Worm (Caenorhabditis elegans): ENCODE results near the gene ZK643.2.

DNA sequence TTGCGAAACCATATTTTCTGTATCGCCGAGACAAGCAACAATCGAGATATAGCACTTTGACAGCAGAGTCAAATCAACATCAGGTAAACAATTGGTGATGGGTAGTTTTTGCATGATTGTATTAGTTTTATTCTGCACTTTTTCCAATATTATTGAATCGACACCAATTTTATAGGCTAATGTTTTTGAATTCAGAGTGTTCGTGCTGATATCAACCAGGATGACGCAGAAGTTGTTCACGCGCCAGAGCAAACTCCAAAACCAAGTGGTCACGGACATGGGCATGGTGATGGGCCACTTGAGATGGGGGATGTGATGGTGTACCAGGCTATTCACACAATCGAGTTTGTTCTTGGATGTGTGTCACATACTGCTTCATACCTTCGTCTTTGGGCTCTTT is 46.2 kb upstream of the ZK643.2 start:
- TF ChIP-seq nhr-11 (tag; optimal IDR thresholded peaks at IDR 0.05) (no peak), ama-1 (optimal IDR thresholded peaks at IDR 0.05) (no peak), elt-2 (tag; optimal IDR thresholded peaks at IDR 0.05) (no peak), elt-1 (tag; optimal IDR thresholded peaks at IDR 0.05) (no peak), sea-2 (GFP tag; optimal IDR thresholded peaks at IDR 0.05) (no peak), lin-15B (tag; optimal IDR thresholded peaks at IDR 0.05) (no peak)
